Fruit fly (Drosophila melanogaster): ENCODE data around the gene Mitofilin.

Mitofilin gene

DNA sequence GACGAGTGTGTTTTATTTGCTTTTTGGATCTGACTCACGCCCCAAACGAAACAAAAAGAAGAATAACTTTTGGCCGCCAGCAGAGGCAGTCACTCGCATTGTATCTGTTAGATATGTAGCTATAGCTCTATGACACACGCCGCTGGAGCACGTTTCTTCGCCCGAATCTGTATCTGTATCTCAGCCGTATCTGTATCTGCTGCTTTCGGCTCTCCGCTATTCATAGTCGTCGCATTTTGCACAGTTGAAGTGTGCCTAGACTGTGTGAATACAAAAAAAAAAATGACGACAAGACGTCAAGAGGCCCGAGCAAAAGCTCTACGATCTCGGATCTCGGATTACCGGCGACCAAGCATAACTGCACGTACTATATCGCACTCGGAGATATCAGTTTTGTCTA lies 23.6 kb upstream of the Mitofilin start:
- TF ChIP-seq CG6689 (GFP tag; IDR thresholded peaks at IDR 0.05) (0 out of 2 replicates have a peak, but pooled peaks have one; percentile 6), ash1 (GFP tag; optimal IDR thresholded peaks at IDR 0.05) (no peak), CG12769 (tag; optimal IDR thresholded peaks at IDR 0.05) (peak; percentile 39), sd (tag; optimal IDR thresholded peaks at IDR 0.05) (peak; percentile 62), CG7963 (GFP tag; IDR thresholded peaks at IDR 0.05; ENCODE audit: partially characterized antibody) (no peak), CG17186 (GFP tag; optimal IDR thresholded peaks at IDR 0.05) (no peak), CG6175 (GFP tag; IDR thresholded peaks at IDR 0.05) (peak; percentile 27; the same call in 1 of the 3 replicates), pros (GFP tag; optimal IDR thresholded peaks at IDR 0.05) (no peak), CG2199 (GFP tag; IDR thresholded peaks at IDR 0.05) (peak; percentile 59; the same call in 1 of the 3 replicates), cwo (GFP tag; optimal IDR thresholded peaks at IDR 0.05) (peak; percentile 81), chinmo (GFP tag; IDR thresholded peaks at IDR 0.05; ENCODE audit: partially characterized antibody) (peak; percentile 85; the same call in 2 of the 4 replicates), Opbp (GFP tag; IDR thresholded peaks at IDR 0.05; ENCODE audit: partially characterized antibody) (no peak), CG7556 (GFP tag; optimal IDR thresholded peaks at IDR 0.05) (no peak), grn (GFP tag; optimal IDR thresholded peaks at IDR 0.05) (peak; percentile 44), CG18599 (GFP tag; optimal IDR thresholded peaks at IDR 0.05) (no peak), lov (optimal IDR thresholded peaks at IDR 0.05) (no peak), lov (GFP tag; IDR thresholded peaks at IDR 0.05) (no peak), ato (GFP tag; IDR thresholded peaks at IDR 0.05; ENCODE audit: partially characterized antibody) (0 out of 2 replicates have a peak, but pooled peaks have one; percentile 40), Med (GFP tag) (peak; percentile 78), dimm (GFP tag; IDR thresholded peaks at IDR 0.05) (no peak), Ets65A (GFP tag) (peak; percentile 81), Deaf1 (tag; optimal IDR thresholded peaks at IDR 0.05) (peak; percentile 20), kay (GFP tag; optimal IDR thresholded peaks at IDR 0.05) (peak; percentile 16), CG8290 (GFP tag; optimal IDR thresholded peaks at IDR 0.05) (no peak), CG8290 (tag; optimal IDR thresholded peaks at IDR 0.05) (peak in 1 of 2 experiments; percentile 34), CG12236 (GFP tag; optimal IDR thresholded peaks at IDR 0.05) (no peak), chm (GFP tag; IDR thresholded peaks at IDR 0.05) (peak; percentile 63), sug (tag; optimal IDR thresholded peaks at IDR 0.05) (peak; percentile 10), CG10543 (GFP tag; optimal IDR thresholded peaks at IDR 0.05) (peak; percentile 25), CG13894 (tag; optimal IDR thresholded peaks at IDR 0.05) (peak; percentile 83), CG15073 (GFP tag; optimal IDR thresholded peaks at IDR 0.05) (no peak)

DNA sequence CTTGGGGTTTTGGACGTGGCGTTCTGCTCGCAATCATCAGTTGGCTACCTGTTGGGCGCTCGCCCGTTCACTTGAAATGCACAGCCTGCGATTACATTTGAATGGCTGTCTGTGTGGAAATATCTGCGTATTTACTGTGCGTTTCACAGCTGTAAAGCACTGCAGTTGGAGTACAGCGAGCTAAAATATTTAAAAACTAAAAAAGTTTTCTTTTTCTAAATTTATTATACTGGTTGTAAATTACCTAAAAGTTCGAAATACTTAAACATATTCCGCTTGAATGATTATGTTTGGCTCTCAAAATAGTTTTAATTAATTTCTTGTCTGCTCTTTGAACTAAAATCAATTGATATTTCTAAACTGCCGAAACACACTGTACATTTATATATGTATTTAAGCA lies 23.1 kb upstream of the Mitofilin start:
- TF ChIP-seq fd64A (GFP tag; optimal IDR thresholded peaks at IDR 0.05) = no peak
- peak; percentile 6 for TF ChIP-seq CoRest (tag; optimal IDR thresholded peaks at IDR 0.05)
- peak; percentile 12 for TF ChIP-seq CG2678 (tag; optimal IDR thresholded peaks at IDR 0.05)
- no peak for TF ChIP-seq CG12659 (GFP tag; optimal IDR thresholded peaks at IDR 0.05)
- TF ChIP-seq nau (GFP tag; optimal IDR thresholded peaks at IDR 0.05) = no peak
- TF ChIP-seq al (GFP tag; IDR thresholded peaks at IDR 0.05) = no peak
- 0 out of 2 replicates have a peak, but pooled peaks have one; percentile 6 for TF ChIP-seq vvl (GFP tag; IDR thresholded peaks at IDR 0.05)
- TF ChIP-seq HmgD (GFP tag; optimal IDR thresholded peaks at IDR 0.05) = no peak
- TF ChIP-seq kah (GFP tag; optimal IDR thresholded peaks at IDR 0.05) = peak; percentile 5
- TF ChIP-seq CG10462 (GFP tag; optimal IDR thresholded peaks at IDR 0.05) = no peak
- TF ChIP-seq Hr51 (GFP tag; optimal IDR thresholded peaks at IDR 0.05) = peak in 1 of 2 experiments; percentile 22
- no peak for TF ChIP-seq Dek (tag; optimal IDR thresholded peaks at IDR 0.05)
- peak; percentile 27 for TF ChIP-seq gem (tag; optimal IDR thresholded peaks at IDR 0.05)
- no peak for TF ChIP-seq CG2889 (GFP tag; IDR thresholded peaks at IDR 0.05)
- TF ChIP-seq CG11504 (tag; optimal IDR thresholded peaks at IDR 0.05) = peak; percentile 32
- TF ChIP-seq CG10431 (GFP tag; optimal IDR thresholded peaks at IDR 0.05) = no peak
- no peak for TF ChIP-seq BEAF-32 (GFP tag; optimal IDR thresholded peaks at IDR 0.05)
- 0 out of 2 replicates have a peak, but pooled peaks have one; percentile 4 for TF ChIP-seq ap (GFP tag; IDR thresholded peaks at IDR 0.05)
- TF ChIP-seq H2.0 (GFP tag; IDR thresholded peaks at IDR 0.05) = no peak
- TF ChIP-seq CG6689 (GFP tag; IDR thresholded peaks at IDR 0.05) = 0 out of 2 replicates have a peak, but pooled peaks have one; percentile 6
- TF ChIP-seq chm (GFP tag; IDR thresholded peaks at IDR 0.05) = 0 out of 2 replicates have a peak, but pooled peaks have one; percentile 7
- no peak for TF ChIP-seq lola (GFP tag; optimal IDR thresholded peaks at IDR 0.05)

Measured in whole organism, embryonic.